Fruit fly (Drosophila melanogaster) whole organism, wandering third instar larva: Measurements from ENCODE around the gene CG3544.
A peak's percentile ranks its signal among the peaks of the same experiment; 100 is the strongest.

ENCODE experiments used
- Abd-B ChIP-seq: fragments of >200 bp; optimal IDR thresholded peaks from 2 replicates; lab custom pipeline; 2017; ENCODE audit warnings: missing biosample characterization, missing genetic modification characterization
- CG32264 ChIP-seq: fragments of 200-800 bp; sonication (Bioruptor generic); optimal IDR thresholded peaks from 2 replicates; lab custom pipeline; 2016; ENCODE audit warnings: missing biosample characterization, missing genetic modification characterization
- CrebA ChIP-seq: fragments of 200-800 bp; sonication (Bioruptor generic); optimal IDR thresholded peaks from 2 replicates; lab custom pipeline; 2016; ENCODE audit warnings: missing biosample characterization, mild to moderate bottlenecking, missing genetic modification characterization, borderline replicate concordance
- Dfd ChIP-seq: fragments of >200 bp; optimal IDR thresholded peaks from 2 replicates; lab custom pipeline; 2017; ENCODE audit warnings: missing biosample characterization, missing genetic modification characterization
- Dif ChIP-seq: fragments of 200-275, 200-300 bp; sonication (Bioruptor generic); optimal IDR thresholded peaks from 2 replicates; lab custom pipeline; 2018; ENCODE audit warnings: missing biosample characterization, missing genetic modification characterization; ENCODE audit not compliant: partially characterized antibody
- GATAd ChIP-seq: sonication (Bioruptor generic); optimal IDR thresholded peaks from 2 replicates; lab custom pipeline; 2016; ENCODE audit warnings: missing biosample characterization, missing genetic modification characterization
- HLH106 ChIP-seq: fragments of 200-800 bp; optimal IDR thresholded peaks from 3 replicates; lab custom pipeline; 2019; ENCODE audit warnings: missing biosample characterization, mild to moderate bottlenecking, missing genetic modification characterization, moderate library complexity
- Hr78 ChIP-seq: fragments of >200 bp; optimal IDR thresholded peaks from 2 replicates; lab custom pipeline; 2017; ENCODE audit warnings: missing biosample characterization, missing genetic modification characterization
- Hr83 ChIP-seq: fragments of 200-300 bp; sonication (Bioruptor generic); optimal IDR thresholded peaks from 2 replicates; lab custom pipeline; 2016; ENCODE audit warnings: missing biosample characterization, mild to moderate bottlenecking, missing genetic modification characterization, moderate library complexity; ENCODE audit not compliant: poor library complexity, severe bottlenecking
- Mio ChIP-seq: sonication (Bioruptor generic); optimal IDR thresholded peaks from 2 replicates; lab custom pipeline; 2016; ENCODE audit warnings: missing biosample characterization, missing genetic modification characterization
- Myc ChIP-seq: fragments of >200 bp; optimal IDR thresholded peaks from 2 replicates; lab custom pipeline; 2017
- N ChIP-seq: fragments of >200 bp; optimal IDR thresholded peaks from 2 replicates; lab custom pipeline; 2018; ENCODE audit warnings: missing biosample characterization, missing external identifiers, missing genetic modification characterization
- OdsH ChIP-seq: fragments of 200-800 bp; sonication (Bioruptor generic); optimal IDR thresholded peaks from 2 replicates; lab custom pipeline; 2016; ENCODE audit warnings: missing biosample characterization, mild to moderate bottlenecking, missing genetic modification characterization
- Rel ChIP-seq, 2 experiments: fragments of 200-800 bp; sonication (Bioruptor generic) in 1 of 2; optimal IDR thresholded peaks; 2 replicates in 1 of 2; 3 replicates in 1 of 2; lab custom pipeline; 2016 to 2019; ENCODE audit warnings: mild to moderate bottlenecking in 2 of 2, missing biosample characterization in 2 of 2, missing genetic modification characterization in 2 of 2, moderate library complexity in 1 of 2
- br ChIP-seq: fragments of 200-800 bp; sonication (Bioruptor generic); optimal IDR thresholded peaks from 2 replicates; lab custom pipeline; 2016; ENCODE audit warnings: missing biosample characterization, missing genetic modification characterization
- brk ChIP-seq: fragments of 200-800 bp; sonication (Bioruptor generic); optimal IDR thresholded peaks from 2 replicates; lab custom pipeline; 2016; ENCODE audit warnings: missing biosample characterization, mild to moderate bottlenecking, missing genetic modification characterization
- dl ChIP-seq, 2 experiments: fragments of 175-275, 200-275 bp in 1 of 2; fragments of 200-275 bp in 1 of 2; sonication (Bioruptor generic); optimal IDR thresholded peaks; lab custom pipeline; 2018; ENCODE audit warnings: mild to moderate bottlenecking in 2 of 2, missing biosample characterization in 2 of 2, missing genetic modification characterization in 2 of 2, moderate library complexity in 2 of 2; ENCODE audit not compliant: partially characterized antibody in 2 of 2, insufficient read depth in 1 of 2
- dmrt93B ChIP-seq: fragments of 200-800 bp; sonication (Bioruptor generic); optimal IDR thresholded peaks from 2 replicates; lab custom pipeline; 2018; ENCODE audit warnings: missing biosample characterization, mild to moderate bottlenecking, missing genetic modification characterization
- dsf ChIP-seq: sonication (Bioruptor generic); optimal IDR thresholded peaks from 2 replicates; lab custom pipeline; 2016; ENCODE audit warnings: missing biosample characterization, missing genetic modification characterization, borderline replicate concordance
- ey ChIP-seq: fragments of 200-800 bp; sonication (Bioruptor generic); optimal IDR thresholded peaks from 2 replicates; lab custom pipeline; 2016; ENCODE audit warnings: missing biosample characterization, missing genetic modification characterization
- foxo ChIP-seq, 2 experiments: fragments of 200-800 bp; sonication (Bioruptor generic); optimal IDR thresholded peaks; 2 replicates in 1 of 2; 3 replicates in 1 of 2; lab custom pipeline; 2016 to 2017; ENCODE audit warnings: missing biosample characterization in 2 of 2, missing genetic modification characterization in 2 of 2
- fru ChIP-seq: fragments of 200-800 bp; sonication (Bioruptor generic); optimal IDR thresholded peaks from 3 replicates; lab custom pipeline; 2016; ENCODE audit warnings: missing biosample characterization, mild to moderate bottlenecking, missing genetic modification characterization
- jim ChIP-seq: fragments of 175-275, 200-325 bp; sonication (Bioruptor generic); optimal IDR thresholded peaks from 2 replicates; lab custom pipeline; 2016; ENCODE audit warnings: missing biosample characterization, mild to moderate bottlenecking, missing genetic modification characterization
- lola ChIP-seq: fragments of >200 bp; optimal IDR thresholded peaks from 2 replicates; lab custom pipeline; 2017; ENCODE audit warnings: missing biosample characterization, missing genetic modification characterization
- psq ChIP-seq: fragments of 200-800 bp; sonication (Bioruptor generic); optimal IDR thresholded peaks from 3 replicates; lab custom pipeline; 2017; ENCODE audit warnings: missing biosample characterization, mild to moderate bottlenecking, missing genetic modification characterization, moderate library complexity
- rgr ChIP-seq: fragments of 200-800 bp; sonication (Bioruptor generic); optimal IDR thresholded peaks from 3 replicates; lab custom pipeline; 2016; ENCODE audit warnings: missing biosample characterization, mild to moderate bottlenecking, missing genetic modification characterization
- sage ChIP-seq: fragments of 200-800 bp; sonication (Bioruptor generic); optimal IDR thresholded peaks from 2 replicates; lab custom pipeline; 2016; ENCODE audit warnings: missing biosample characterization, mild to moderate bottlenecking, missing genetic modification characterization
- sv ChIP-seq: fragments of 200-800 bp; sonication (Bioruptor generic); optimal IDR thresholded peaks from 3 replicates; lab custom pipeline; 2016; ENCODE audit warnings: missing biosample characterization, missing genetic modification characterization
- tai ChIP-seq: sonication (Bioruptor generic); optimal IDR thresholded peaks from 2 replicates; lab custom pipeline; 2016; ENCODE audit warnings: missing biosample characterization, missing genetic modification characterization
- usp ChIP-seq: fragments of >200 bp; optimal IDR thresholded peaks from 2 replicates; lab custom pipeline; 2017; ENCODE audit warnings: missing biosample characterization, missing genetic modification characterization

The CG3544 gene

dm6 chr2L:790698-791097 is 6.6 kb downstream of the CG3544 start, which contains the start of gene Pkg21D:
Gene Pkg21D (minus strand): TSS chr2L:790798.
- no peak for TF ChIP-seq N
- TF ChIP-seq sage (GFP tag; lab: Kevin White, UChicago), result no peak
- no peak for TF ChIP-seq rgr (GFP tag; lab: Kevin White, UChicago)
- TF ChIP-seq Dif (GFP tag; lab: Kevin White, UChicago), result no peak
- no peak for TF ChIP-seq Dfd
- TF ChIP-seq OdsH (GFP tag; lab: Kevin White, UChicago), result no peak
- no peak for TF ChIP-seq Hr83 (GFP tag; lab: Kevin White, UChicago)
- TF ChIP-seq fru (GFP tag; lab: Kevin White, UChicago), result no peak
- TF ChIP-seq CrebA, result no peak
- TF ChIP-seq foxo (GFP tag; optimal IDR thresholded peaks at IDR 0.05; lab: Kevin White, UChicago), result no peak
- no peak for TF ChIP-seq lola (GFP tag; lab: Kevin White, UChicago)
- TF ChIP-seq Hr78 (GFP tag; lab: Kevin White, UChicago), result no peak
- no peak for TF ChIP-seq HLH106 (tag; lab: Kevin White, UChicago)
- no peak for TF ChIP-seq brk
- TF ChIP-seq br, result no peak

dm6 chr2L:810277-810676 is 26.1 kb downstream of the CG3544 start, which contains the start of gene Nnf1b:
Gene Nnf1b (plus strand): TSS chr2L:810577.
- TF ChIP-seq Mio (GFP tag; lab: Kevin White, UChicago) (no peak), Abd-B (GFP tag; lab: Kevin White, UChicago) (no peak), fru (GFP tag; lab: Kevin White, UChicago) (no peak), Dfd (no peak), CG32264 (GFP tag; lab: Kevin White, UChicago) (no peak), Myc (no peak), CrebA (no peak), tai (no peak), Hr83 (GFP tag; lab: Kevin White, UChicago) (no peak), Hr78 (GFP tag; lab: Kevin White, UChicago) (no peak), jim (GFP tag; lab: Kevin White, UChicago) (no peak), brk (no peak), psq (GFP tag; lab: Kevin White, UChicago) (no peak), rgr (GFP tag; lab: Kevin White, UChicago) (no peak), usp (GFP tag; lab: Kevin White, UChicago) (no peak), sage (GFP tag; lab: Kevin White, UChicago) (no peak), Dif (GFP tag; lab: Kevin White, UChicago) (no peak), GATAd (GFP tag; lab: Kevin White, UChicago) (no peak), dsf (no peak), HLH106 (tag; lab: Kevin White, UChicago) (no peak)

DNA sequence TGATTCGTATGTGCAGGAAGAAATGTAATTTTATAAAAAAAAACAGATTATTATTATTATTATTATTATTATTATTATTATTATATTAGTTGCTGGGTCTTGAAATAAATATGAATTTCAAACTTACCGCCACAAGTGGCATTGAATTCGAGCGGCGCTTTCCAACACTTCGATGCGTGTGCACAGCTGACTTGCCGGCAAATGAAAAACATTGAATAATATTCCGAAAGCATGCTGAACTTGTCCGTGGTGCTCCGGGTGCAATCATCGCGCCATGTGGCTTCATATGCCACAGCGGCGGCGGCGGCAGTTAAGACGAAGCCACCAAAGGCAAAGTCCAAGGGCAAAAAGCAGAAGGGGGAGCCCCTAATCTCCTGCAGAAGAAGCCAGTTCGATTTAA is 27.3 kb downstream of the CG3544 start, which contains the start of gene Dbp21E2:
TSS of gene Dbp21E2 (plus strand) at position 180 of the 400 bp plus-strand sequence.
- no peak for TF ChIP-seq sv (GFP tag; lab: Kevin White, UChicago)
- no peak for TF ChIP-seq Rel (GFP tag; optimal IDR thresholded peaks at IDR 0.05; lab: Kevin White, UChicago)
- peak; percentile 9 for TF ChIP-seq Rel (tag; optimal IDR thresholded peaks at IDR 0.05; lab: Kevin White, UChicago)

- TF ChIP-seq Dfd (no peak), Myc (peak; percentile 73)
These were observed 31.8 kb downstream of the CG3544 start, which contains the start of the genes Saf6 and Pex12 for dm6 chr2L:815785-816389. Gene Saf6 (minus strand): TSS chr2L:815950. Gene Pex12 (plus strand): TSS chr2L:815993.

DNA sequence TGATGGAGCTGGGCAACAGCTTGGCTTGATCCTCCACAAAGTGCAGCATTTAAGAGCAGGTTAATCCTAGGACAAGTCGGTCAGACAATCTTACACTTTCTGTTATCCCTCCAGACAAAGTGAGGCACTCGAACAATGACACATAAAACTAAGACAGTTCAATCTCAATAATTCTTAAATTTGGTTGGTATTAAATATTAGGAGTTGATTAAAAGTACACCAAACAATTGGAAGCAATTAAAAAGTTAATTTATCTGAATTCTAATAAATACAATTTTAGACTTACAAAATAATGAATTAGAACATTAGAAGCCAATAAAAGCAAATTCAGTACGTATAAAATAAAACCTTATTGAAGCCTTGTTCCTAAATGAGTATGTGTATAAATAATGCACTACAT is 33.7 kb downstream of the CG3544 start, which contains the start of gene CG15880:
TSS of gene CG15880 (minus strand) at position 101 of the 400 bp plus-strand sequence.
- TF ChIP-seq OdsH (GFP tag; lab: Kevin White, UChicago) (no peak), dl (GFP tag; optimal IDR thresholded peaks at IDR 0.05; lab: Kevin White, UChicago; ENCODE audit: insufficient read depth in 1 of 2, partially characterized antibody in 2 of 2) (no peak), dmrt93B (GFP tag; lab: Kevin White, UChicago) (no peak), psq (GFP tag; lab: Kevin White, UChicago) (no peak), br (no peak), N (no peak), GATAd (GFP tag; lab: Kevin White, UChicago) (no peak), ey (GFP tag; lab: Kevin White, UChicago) (no peak)
